Worm (Caenorhabditis elegans): ENCODE results near the gene C26B9.7.
A peak's percentile ranks its signal among the peaks of the same experiment; 100 is the strongest.

DNA sequence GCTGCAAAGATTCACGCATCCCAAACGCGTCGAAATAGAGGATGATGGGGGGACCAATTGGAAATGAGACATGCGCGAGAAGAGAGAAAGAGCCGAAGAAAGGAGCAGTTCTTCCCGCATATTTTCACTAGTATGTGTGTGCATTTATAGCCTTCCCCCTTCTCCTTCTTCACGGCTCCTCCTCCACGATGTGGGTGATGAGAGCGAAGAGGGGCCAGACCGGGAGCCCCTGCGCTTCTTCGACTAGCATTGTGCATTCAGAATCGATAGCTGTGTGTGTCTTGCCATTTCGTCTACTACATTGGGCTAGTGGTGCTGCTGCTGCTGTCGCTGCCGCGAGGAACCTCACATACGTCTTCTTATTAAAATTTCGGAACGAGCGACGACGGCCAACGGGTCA, 26.1 kb downstream of the C26B9.7 start, which contains the start of gene jkk-1:
- TF ChIP-seq ceh-82 (tag; optimal IDR thresholded peaks at IDR 0.05) (peak; percentile 36 to 53 (median 39)), mdl-1 (tag; optimal IDR thresholded peaks at IDR 0.05) (no peak), pqm-1 (tag; optimal IDR thresholded peaks at IDR 0.05) (no peak), jun-1 (tag; optimal IDR thresholded peaks at IDR 0.05) (no peak), elt-2 (tag; optimal IDR thresholded peaks at IDR 0.05) (no peak), aly-2 (tag; optimal IDR thresholded peaks at IDR 0.05) (no peak), ces-1 (GFP tag; optimal IDR thresholded peaks at IDR 0.05) (no peak), snpc-4 (tag; optimal IDR thresholded peaks at IDR 0.05) (no peak), elt-3 (tag; optimal IDR thresholded peaks at IDR 0.05) (no peak), tbx-2 (tag; optimal IDR thresholded peaks at IDR 0.05) (no peak), alr-1 (tag; optimal IDR thresholded peaks at IDR 0.05; ENCODE audit: borderline replicate concordance) (no peak), ama-1 (optimal IDR thresholded peaks at IDR 0.05) (no peak), fkh-10 (GFP tag; optimal IDR thresholded peaks at IDR 0.05) (peak; percentile 52)

Measured in whole organism, L1 larva.